Worm (Caenorhabditis elegans): ENCODE data around the gene F25B5.6.

The F25B5.6 gene

ce11 chrIII:5948162-5948933 is at the start of gene F25B5.6, which contains the start of gene F25B5.3:
TSS of gene F25B5.6 (minus strand) at chrIII:5948733.
TSS of gene F25B5.3 (plus strand) at chrIII:5948883.
- no peak for TF ChIP-seq W03F9.2 (tag; optimal IDR thresholded peaks at IDR 0.05)
- TF ChIP-seq him-1 (tag; optimal IDR thresholded peaks at IDR 0.05) = no peak
- TF ChIP-seq dao-5 (tag; optimal IDR thresholded peaks at IDR 0.05) = no peak

ce11 chrIII:5992913-5993312 is 44.4 kb upstream of the F25B5.6 start, which contains the start of gene T04C9.1:
TSS of gene T04C9.1 (plus strand) at chrIII:5993213.
- TF ChIP-seq him-1 (tag; optimal IDR thresholded peaks at IDR 0.05) (no peak), dao-5 (tag; optimal IDR thresholded peaks at IDR 0.05) (no peak), W03F9.2 (tag; optimal IDR thresholded peaks at IDR 0.05) (no peak)

- TF ChIP-seq dao-5 (tag; optimal IDR thresholded peaks at IDR 0.05) (no peak), him-1 (tag; optimal IDR thresholded peaks at IDR 0.05) (no peak), W03F9.2 (tag; optimal IDR thresholded peaks at IDR 0.05) (no peak)
Observed at ce11 chrIII:5992043-5992442, 43.5 kb upstream of the F25B5.6 start.

- TF ChIP-seq W03F9.2 (tag; optimal IDR thresholded peaks at IDR 0.05) = no peak
- no peak for TF ChIP-seq dao-5 (tag; optimal IDR thresholded peaks at IDR 0.05)
- peak; percentile 4 for TF ChIP-seq him-1 (tag; optimal IDR thresholded peaks at IDR 0.05)
Observed at ce11 chrIII:5991142-5991930, 42.8 kb upstream of the F25B5.6 start, which contains the start of gene T04C9.2. TSS of gene T04C9.2 (plus strand) at chrIII:5991880.

- no peak for TF ChIP-seq W03F9.2 (tag; optimal IDR thresholded peaks at IDR 0.05)
Observed at ce11 chrIII:5990090-5990489, 41.6 kb upstream of the F25B5.6 start.

DNA sequence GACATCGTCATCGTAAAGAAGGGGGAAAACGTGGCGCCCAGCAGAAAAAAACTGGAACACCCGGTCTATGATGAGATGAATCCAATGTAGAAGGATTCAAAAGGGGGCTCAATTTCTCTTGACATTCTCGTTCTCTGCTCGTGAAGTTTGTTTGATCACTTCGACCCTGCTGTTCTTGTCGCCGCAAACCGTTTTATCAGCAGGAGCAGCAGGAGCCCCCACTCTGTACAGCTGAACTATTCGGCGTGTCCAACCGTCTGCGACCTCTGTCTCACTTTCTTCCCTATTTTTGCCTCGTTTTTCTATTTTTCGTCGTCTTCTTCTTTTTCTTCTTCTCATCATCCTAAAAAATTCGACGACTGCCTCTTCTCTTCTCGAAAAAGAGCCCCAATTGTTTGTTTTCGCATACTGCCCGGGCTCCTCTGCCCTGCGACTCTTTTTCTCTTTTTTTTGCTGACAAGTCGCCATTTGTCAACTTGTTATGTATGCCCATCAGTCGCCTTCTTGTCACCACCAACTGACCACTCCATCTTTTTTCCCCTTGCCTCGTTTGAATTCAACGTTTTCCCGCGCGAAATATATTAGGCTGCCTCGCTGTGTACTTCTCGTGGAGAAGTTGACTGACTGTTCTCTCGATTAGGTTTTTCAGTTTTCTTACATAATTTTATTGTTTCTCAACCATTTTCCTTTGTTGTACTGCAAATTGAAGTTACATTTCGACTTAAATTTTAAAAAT is 40.6 kb upstream of the F25B5.6 start:
- TF ChIP-seq dao-5 (tag; optimal IDR thresholded peaks at IDR 0.05) (no peak), him-1 (tag; optimal IDR thresholded peaks at IDR 0.05) (no peak), W03F9.2 (tag; optimal IDR thresholded peaks at IDR 0.05) (no peak)

DNA sequence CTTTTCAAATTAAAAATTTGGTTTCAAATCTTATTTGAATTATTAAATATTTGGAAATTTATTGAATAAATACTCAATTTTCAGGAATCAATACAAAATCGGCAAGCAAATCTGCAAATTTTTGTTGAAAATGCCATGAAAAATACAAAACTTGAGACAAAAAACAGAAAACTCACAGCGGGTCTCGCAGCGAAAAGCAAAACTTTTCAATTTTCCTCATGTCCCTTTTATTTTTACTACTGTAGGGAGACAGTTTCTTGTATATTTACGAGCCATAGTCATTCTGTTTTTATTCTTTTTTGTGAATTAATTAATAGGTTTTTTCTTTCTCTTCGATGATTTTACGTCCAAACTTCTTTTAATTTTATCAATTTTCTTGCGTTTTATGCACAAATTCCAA is 39.9 kb upstream of the F25B5.6 start:
- no peak for TF ChIP-seq W03F9.2 (tag; optimal IDR thresholded peaks at IDR 0.05)
- TF ChIP-seq him-1 (tag; optimal IDR thresholded peaks at IDR 0.05) = no peak
- no peak for TF ChIP-seq dao-5 (tag; optimal IDR thresholded peaks at IDR 0.05)

ce11 chrIII:5988010-5988409 is 39.5 kb upstream of the F25B5.6 start:
- TF ChIP-seq W03F9.2 (tag; optimal IDR thresholded peaks at IDR 0.05) = no peak
- TF ChIP-seq him-1 (tag; optimal IDR thresholded peaks at IDR 0.05) = peak; percentile 55

DNA sequence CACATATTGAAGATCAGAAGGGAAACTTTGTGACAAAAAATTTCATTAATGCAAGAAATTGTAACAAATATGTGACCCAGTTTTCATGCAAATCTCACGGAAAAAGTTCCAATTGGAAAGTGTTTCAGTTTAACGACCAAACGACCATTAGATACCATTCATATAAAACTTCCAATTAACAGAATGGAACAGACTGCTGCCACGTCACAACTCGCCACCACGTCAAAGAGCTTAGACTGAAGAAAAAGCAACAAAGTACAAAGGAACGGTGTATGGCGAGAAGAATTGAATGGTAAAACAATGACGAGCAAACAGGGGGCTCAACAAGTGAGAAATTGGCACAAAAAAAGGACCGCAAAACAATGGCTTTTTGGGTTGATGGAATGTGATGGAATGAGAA is 36.8 kb upstream of the F25B5.6 start, which contains the start of gene T04C9.3:
T04C9.3 (plus strand) TSS at position 301 of the 400 bp plus-strand sequence.
- TF ChIP-seq him-1 (tag; optimal IDR thresholded peaks at IDR 0.05) = no peak
- no peak for TF ChIP-seq dao-5 (tag; optimal IDR thresholded peaks at IDR 0.05)
- TF ChIP-seq W03F9.2 (tag; optimal IDR thresholded peaks at IDR 0.05) = no peak

DNA sequence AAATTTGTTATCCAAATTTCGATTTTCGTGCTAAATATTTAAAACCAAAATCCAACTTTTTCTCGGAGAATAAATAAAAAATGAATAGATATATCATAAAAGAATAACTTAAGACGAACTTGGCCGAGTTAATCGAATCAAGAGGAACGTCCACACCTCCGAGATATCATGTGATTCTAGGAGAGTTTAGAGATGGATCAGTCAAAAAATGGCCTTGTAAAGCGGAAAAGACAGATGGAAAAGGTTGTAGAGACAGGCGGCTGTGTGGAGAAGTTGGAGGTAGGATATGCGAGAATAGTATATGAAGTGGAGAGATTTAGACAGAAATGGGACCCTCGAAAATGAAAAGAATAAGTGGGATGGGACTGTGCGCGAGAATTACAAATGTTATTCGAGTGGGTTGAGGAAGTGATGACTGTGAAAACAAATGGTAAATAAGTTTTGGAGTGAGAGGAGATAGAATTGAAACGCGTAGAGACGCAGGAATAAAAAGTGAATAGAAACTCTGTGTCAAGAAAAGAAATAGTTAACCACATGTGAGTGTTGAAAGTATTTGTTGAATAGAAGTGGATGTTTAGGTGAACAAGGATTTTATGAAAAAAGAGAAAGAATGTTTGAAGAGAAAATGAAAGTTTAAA is 34.3 kb upstream of the F25B5.6 start:
- TF ChIP-seq W03F9.2 (tag; optimal IDR thresholded peaks at IDR 0.05) = no peak
- TF ChIP-seq him-1 (tag; optimal IDR thresholded peaks at IDR 0.05) = no peak
- no peak for TF ChIP-seq dao-5 (tag; optimal IDR thresholded peaks at IDR 0.05)

DNA sequence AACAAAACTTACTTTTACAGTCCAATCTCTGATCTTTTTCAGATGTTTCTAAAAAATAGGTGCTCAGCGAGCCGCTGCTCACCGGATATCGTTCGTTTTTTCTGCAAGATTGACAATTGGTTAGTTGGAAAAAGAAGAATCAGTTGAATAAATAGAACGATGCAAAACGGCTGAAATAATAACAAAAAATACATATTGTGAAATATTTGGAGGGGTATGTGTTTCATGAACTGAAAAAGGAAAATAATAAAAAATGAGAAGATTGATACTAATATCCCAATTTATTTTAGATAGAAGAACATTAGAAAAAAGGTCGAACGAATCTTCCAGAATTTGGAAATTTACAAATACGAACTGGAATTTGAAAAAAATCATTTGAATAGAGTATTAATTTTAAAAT is 33.5 kb upstream of the F25B5.6 start, which contains the start of gene frm-2:
frm-2 (minus strand) TSS at position 101 of the 400 bp plus-strand sequence.
- TF ChIP-seq dao-5 (tag; optimal IDR thresholded peaks at IDR 0.05) (no peak), W03F9.2 (tag; optimal IDR thresholded peaks at IDR 0.05) (no peak), him-1 (tag; optimal IDR thresholded peaks at IDR 0.05) (no peak)

DNA sequence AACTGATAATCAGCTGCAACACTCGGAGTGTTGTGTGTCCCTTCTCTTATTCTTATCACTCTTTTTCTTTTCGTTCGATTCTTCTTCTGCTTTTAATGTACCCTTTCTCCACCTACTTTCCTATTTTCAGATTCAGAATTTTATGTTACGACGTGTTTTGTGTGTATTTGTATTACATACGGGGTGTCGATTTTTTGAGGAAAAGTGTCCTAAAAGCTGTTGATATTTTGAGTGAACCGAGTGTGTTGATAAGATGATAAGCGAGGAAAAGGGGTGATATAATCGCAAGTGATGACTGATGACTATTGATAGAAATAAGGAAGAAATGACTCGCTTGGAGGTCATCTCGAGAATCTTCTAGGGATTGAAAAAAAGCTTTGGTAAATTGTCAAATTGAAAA is 32.9 kb upstream of the F25B5.6 start:
- no peak for TF ChIP-seq dao-5 (tag; optimal IDR thresholded peaks at IDR 0.05)
- TF ChIP-seq W03F9.2 (tag; optimal IDR thresholded peaks at IDR 0.05) = no peak
- TF ChIP-seq him-1 (tag; optimal IDR thresholded peaks at IDR 0.05) = no peak
